Worm (Caenorhabditis elegans) whole organism, L1 larva: ENCODE results near the gene C05C9.3.
A peak's percentile ranks its signal among the peaks of the same experiment; 100 is the strongest.

Source experiments
- Y116A8C.19 ChIP-seq: sonication (generic microtip); optimal IDR thresholded peaks from 2 replicates; lab custom pipeline; 2016; ENCODE audit warnings: missing compliant biosample characterization, missing genetic modification characterization, borderline replicate concordance
- aha-1 ChIP-seq: fragments of 150-350 bp; optimal IDR thresholded peaks from 2 replicates; lab custom pipeline; 2014; ENCODE audit warnings: missing biosample characterization, missing genetic modification characterization
- blmp-1 ChIP-seq: fragments of 150-350 bp; optimal IDR thresholded peaks from 2 replicates; lab custom pipeline; 2014; ENCODE audit warnings: missing biosample characterization, missing genetic modification characterization
- nhr-28 ChIP-seq: fragments of 150-350 bp; optimal IDR thresholded peaks from 2 replicates; lab custom pipeline; 2014; ENCODE audit warnings: missing biosample characterization, missing genetic modification characterization
- nhr-76 ChIP-seq: sonication (generic microtip); optimal IDR thresholded peaks from 2 replicates; lab custom pipeline; 2017; ENCODE audit warnings: missing biosample characterization, missing genetic modification characterization
- skn-1 ChIP-seq: fragments of 150-350 bp; optimal IDR thresholded peaks from 2 replicates; lab custom pipeline; 2014; ENCODE audit warnings: missing biosample characterization, missing genetic modification characterization
- snpc-4 ChIP-seq: fragments of 150-350 bp; optimal IDR thresholded peaks from 2 replicates; lab custom pipeline; 2014; ENCODE audit warnings: missing biosample characterization, missing genetic modification characterization
- unc-130 ChIP-seq: fragments of 150-350 bp; optimal IDR thresholded peaks from 2 replicates; lab custom pipeline; 2017; ENCODE audit warnings: missing biosample characterization, missing genetic modification characterization, inconsistent platforms
- ztf-11 ChIP-seq, 2 experiments: sonication (generic microtip); optimal IDR thresholded peaks; 2 replicates each; lab custom pipeline; 2016 to 2017; ENCODE audit warnings: missing genetic modification characterization in 2 of 2, missing biosample characterization in 1 of 2, missing compliant biosample characterization in 1 of 2

- TF ChIP-seq nhr-76 (no peak), skn-1 (tag; lab: Kevin White, UChicago) (no peak), snpc-4 (tag; lab: Kevin White, UChicago) (no peak), Y116A8C.19 (tag; lab: Kevin White, UChicago) (no peak), unc-130 (tag; lab: Kevin White, UChicago) (peak; percentile 7), ztf-11 (tag; optimal IDR thresholded peaks at IDR 0.05; lab: Kevin White, UChicago) (no peak), nhr-28 (tag; lab: Kevin White, UChicago) (no peak), aha-1 (no peak), blmp-1 (tag; lab: Kevin White, UChicago) (peak; percentile 93)
These were observed 15.6 kb downstream of the C05C9.3 start for ce11 chrX:11136988-11137387.
